Fruit fly (Drosophila melanogaster) whole organism, embryonic: ENCODE results near the gene scat.
A peak's percentile ranks its signal among the peaks of the same experiment; 100 is the strongest.

Source experiments
- ATbp ChIP-seq: fragments of 200-800 bp; sonication (Bioruptor generic); optimal IDR thresholded peaks from 2 replicates; lab custom pipeline; 2017; ENCODE audit warnings: missing biosample characterization, mild to moderate bottlenecking, missing genetic modification characterization, missing genetic modification reagents
- Antp ChIP-seq: fragments of 200-800 bp; sonication (Bioruptor generic); optimal IDR thresholded peaks from 3 replicates; lab custom pipeline; 2016; ENCODE audit warnings: missing biosample characterization, missing genetic modification characterization
- Asciz ChIP-seq: fragments of 200-800 bp; sonication (Bioruptor generic); optimal IDR thresholded peaks from 2 replicates; lab custom pipeline; 2017; ENCODE audit warnings: missing biosample characterization, mild to moderate bottlenecking, missing genetic modification characterization, missing genetic modification reagents
- B-H1 ChIP-seq: fragments of 200-800 bp; sonication (Bioruptor generic); IDR thresholded peaks from 3 replicates; pipeline ENCODE4 v1.3.6; 2022; ENCODE audit warnings: missing biosample characterization, missing genetic modification characterization
- Bgb ChIP-seq: fragments of 200-800 bp; sonication (Bioruptor generic); IDR thresholded peaks from 2 replicates; pipeline ENCODE4 v1.3.6; 2022; ENCODE audit warnings: missing biosample characterization, missing genetic modification characterization; ENCODE audit not compliant: partially characterized antibody
- CG12391 ChIP-seq: fragments of 200-800 bp; sonication (Bioruptor generic); optimal IDR thresholded peaks from 3 replicates; lab custom pipeline; 2018; ENCODE audit warnings: missing biosample characterization, mild to moderate bottlenecking, missing genetic modification characterization, moderate library complexity
- CG12769 ChIP-seq: fragments of 200-800 bp; sonication (Bioruptor generic); optimal IDR thresholded peaks from 2 replicates; lab custom pipeline; 2019; ENCODE audit warnings: missing biosample characterization, mild to moderate bottlenecking, missing genetic modification characterization, moderate library complexity
- CG13287 ChIP-seq: fragments of 200-800 bp; sonication (Bioruptor generic); IDR thresholded peaks from 2 replicates; pipeline ENCODE4 v1.3.6; 2022; ENCODE audit warnings: missing biosample characterization, missing genetic modification characterization; ENCODE audit not compliant: partially characterized antibody
- CG14860 ChIP-seq: fragments of 200-800 bp; sonication (Bioruptor generic); IDR thresholded peaks from 3 replicates; pipeline ENCODE4 v1.3.6; 2022; ENCODE audit warnings: missing biosample characterization, missing genetic modification characterization; ENCODE audit not compliant: partially characterized antibody
- CG14965 ChIP-seq: fragments of 200-800 bp; sonication (Bioruptor generic); optimal IDR thresholded peaks from 2 replicates; lab custom pipeline; 2016; ENCODE audit warnings: missing biosample characterization, missing genetic modification characterization, borderline replicate concordance
- CG15514 ChIP-seq: fragments of 200-800 bp; sonication (Bioruptor generic); optimal IDR thresholded peaks from 3 replicates; lab custom pipeline; 2017; ENCODE audit warnings: missing biosample characterization, missing genetic modification characterization, mild to moderate bottlenecking, moderate library complexity, missing genetic modification reagents
- CG3065 ChIP-seq: fragments of 200-800 bp; sonication (Bioruptor generic); optimal IDR thresholded peaks from 2 replicates; lab custom pipeline; 2016; ENCODE audit warnings: missing biosample characterization, missing genetic modification characterization
- CG31224 ChIP-seq: fragments of 200-800 bp; sonication (Bioruptor generic); IDR thresholded peaks from 2 replicates; pipeline ENCODE4 v1.3.6; 2022; ENCODE audit warnings: missing biosample characterization, missing genetic modification characterization
- CG31388 ChIP-seq: fragments of 200-800 bp; sonication (Bioruptor generic); optimal IDR thresholded peaks from 2 replicates; lab custom pipeline; 2016; ENCODE audit warnings: missing biosample characterization, missing genetic modification characterization
- CG4360 ChIP-seq: fragments of 200-800 bp; sonication (Bioruptor generic); IDR thresholded peaks from 2 replicates; pipeline ENCODE4 v1.3.6; 2022; ENCODE audit warnings: missing biosample characterization, missing genetic modification characterization
- CG4404 ChIP-seq: fragments of 200-800 bp; sonication (Bioruptor generic); IDR thresholded peaks from 2 replicates; pipeline ENCODE4 v1.3.6; 2022; ENCODE audit warnings: missing biosample characterization, missing genetic modification characterization
- CG6175 ChIP-seq: fragments of 200-800 bp; sonication (Bioruptor generic); IDR thresholded peaks from 3 replicates; pipeline ENCODE4 v1.3.6; 2022; ENCODE audit warnings: missing biosample characterization, missing genetic modification characterization
- CG6791 ChIP-seq: fragments of 200-800 bp; sonication (Bioruptor generic); IDR thresholded peaks from 3 replicates; pipeline ENCODE4 v1.3.6; 2022; ENCODE audit warnings: missing biosample characterization, missing genetic modification characterization; ENCODE audit not compliant: partially characterized antibody
- CG7372 ChIP-seq: fragments of 200-800 bp; sonication (Bioruptor generic); IDR thresholded peaks from 2 replicates; pipeline ENCODE4 v1.3.6; 2022; ENCODE audit warnings: missing biosample characterization, missing genetic modification characterization
- CG9876 ChIP-seq: fragments of 200-800 bp; sonication (Bioruptor generic); optimal IDR thresholded peaks from 2 replicates; lab custom pipeline; 2016; ENCODE audit warnings: missing biosample characterization, missing genetic modification characterization
- CG9932 ChIP-seq: fragments of 200-800 bp; sonication (Bioruptor generic); IDR thresholded peaks from 2 replicates; pipeline ENCODE4 v1.3.6; 2022; ENCODE audit warnings: missing biosample characterization, missing genetic modification characterization
- CoRest ChIP-seq: fragments of 200-800 bp; sonication (Bioruptor generic); optimal IDR thresholded peaks from 3 replicates; lab custom pipeline; 2018; ENCODE audit warnings: missing biosample characterization, mild to moderate bottlenecking, missing genetic modification characterization, moderate library complexity
- Lhr ChIP-seq: fragments of 200-800 bp; sonication (Bioruptor generic); optimal IDR thresholded peaks from 3 replicates; lab custom pipeline; 2017; ENCODE audit warnings: mild to moderate bottlenecking, missing biosample characterization, missing genetic modification reagents, missing genetic modification characterization
- Max ChIP-seq: fragments of 200-800 bp; sonication (Bioruptor generic); optimal IDR thresholded peaks from 2 replicates; lab custom pipeline; 2016; ENCODE audit warnings: missing biosample characterization, mild to moderate bottlenecking, missing genetic modification characterization
- Neu2 ChIP-seq: fragments of 200-800 bp; sonication (Bioruptor generic); optimal IDR thresholded peaks from 3 replicates; lab custom pipeline; 2016; ENCODE audit warnings: missing biosample characterization, missing genetic modification characterization, borderline replicate concordance
- Spps ChIP-seq: fragments of 200-800 bp; sonication (Bioruptor generic); optimal IDR thresholded peaks from 2 replicates; lab custom pipeline; 2018; ENCODE audit warnings: missing biosample characterization, mild to moderate bottlenecking, missing genetic modification characterization
- Trl ChIP-seq, 3 experiments: fragments of >200 bp in 2 of 3; fragments of 200-800 bp in 1 of 3; sonication (Bioruptor generic) in 1 of 3; optimal IDR thresholded peaks; 2 replicates in 1 of 3; 3 replicates in 2 of 3; lab custom pipeline; 2016 to 2017; ENCODE audit warnings: missing biosample characterization in 1 of 3, missing genetic modification characterization in 1 of 3
- ab ChIP-seq: fragments of 200-800 bp; sonication (Bioruptor generic); optimal IDR thresholded peaks from 2 replicates; lab custom pipeline; 2016; ENCODE audit warnings: missing biosample characterization, missing genetic modification characterization
- da ChIP-seq: fragments of 200-800 bp; sonication (Bioruptor generic); optimal IDR thresholded peaks from 2 replicates; lab custom pipeline; 2016; ENCODE audit warnings: missing biosample characterization, missing genetic modification characterization
- dan ChIP-seq: fragments of 200-800 bp; sonication (Bioruptor generic); IDR thresholded peaks from 2 replicates; pipeline ENCODE4 v1.3.6; 2022; ENCODE audit warnings: missing biosample characterization, missing genetic modification characterization
- danr ChIP-seq: fragments of 200-800 bp; sonication (Bioruptor generic); IDR thresholded peaks from 2 replicates; pipeline ENCODE4 v1.3.6; 2022; ENCODE audit warnings: missing biosample characterization, missing genetic modification characterization
- dpn ChIP-seq, 2 experiments: fragments of 200-800 bp; sonication (Bioruptor generic); optimal IDR thresholded peaks; 3 replicates each; lab custom pipeline; 2016; ENCODE audit warnings: missing biosample characterization in 2 of 2, missing genetic modification characterization in 2 of 2
- emc ChIP-seq: fragments of 200-800 bp; sonication (Bioruptor generic); optimal IDR thresholded peaks from 2 replicates; lab custom pipeline; 2016; ENCODE audit warnings: missing biosample characterization, missing genetic modification characterization
- fd3F ChIP-seq: fragments of 200-800 bp; sonication (Bioruptor generic); optimal IDR thresholded peaks from 2 replicates; lab custom pipeline; 2018; ENCODE audit warnings: missing biosample characterization, mild to moderate bottlenecking, missing genetic modification characterization, moderate library complexity
- fd64A ChIP-seq: fragments of 200-800 bp; sonication (Bioruptor generic); optimal IDR thresholded peaks from 3 replicates; lab custom pipeline; 2018; ENCODE audit warnings: missing biosample characterization, mild to moderate bottlenecking, missing genetic modification characterization
- fd96Cb ChIP-seq: fragments of 200-800 bp; sonication (Bioruptor generic); optimal IDR thresholded peaks from 2 replicates; lab custom pipeline; 2018; ENCODE audit warnings: missing biosample characterization, mild to moderate bottlenecking, missing genetic modification characterization, moderate library complexity
- hbn ChIP-seq: fragments of 200-800 bp; sonication (Bioruptor generic); IDR thresholded peaks from 2 replicates; pipeline ENCODE4 v1.3.6; 2022; ENCODE audit warnings: missing biosample characterization, missing genetic modification characterization; ENCODE audit not compliant: partially characterized antibody
- kay ChIP-seq: fragments of 200-800 bp; sonication (Bioruptor generic); optimal IDR thresholded peaks from 2 replicates; lab custom pipeline; 2016; ENCODE audit warnings: missing biosample characterization, missing genetic modification characterization
- ken ChIP-seq: fragments of 200-800 bp; sonication (Bioruptor generic); IDR thresholded peaks from 3 replicates; pipeline ENCODE4 v1.3.6; 2022; ENCODE audit warnings: missing biosample characterization, missing genetic modification characterization
- lmd ChIP-seq: fragments of 200-800 bp; sonication (Bioruptor generic); IDR thresholded peaks from 2 replicates; pipeline ENCODE4 v1.3.6; 2022; ENCODE audit warnings: missing biosample characterization, missing genetic modification characterization
- luna ChIP-seq: fragments of 200-800 bp; sonication (Bioruptor generic); optimal IDR thresholded peaks from 2 replicates; lab custom pipeline; 2016; ENCODE audit warnings: missing biosample characterization, missing genetic modification characterization
- maf-S ChIP-seq: fragments of 200-800 bp; sonication (Bioruptor generic); optimal IDR thresholded peaks from 2 replicates; lab custom pipeline; 2016; ENCODE audit warnings: missing biosample characterization, missing genetic modification characterization
- mirr ChIP-seq: fragments of 200-800 bp; sonication (Bioruptor generic); optimal IDR thresholded peaks from 3 replicates; lab custom pipeline; 2018; ENCODE audit warnings: missing biosample characterization, mild to moderate bottlenecking, missing genetic modification characterization
- odd ChIP-seq: fragments of 200-800 bp; sonication (Bioruptor generic); optimal IDR thresholded peaks from 2 replicates; lab custom pipeline; 2017; ENCODE audit warnings: missing biosample characterization, mild to moderate bottlenecking, missing genetic modification characterization
- pan ChIP-seq, 4 experiments: fragments of >200 bp in 3 of 4; fragments of 200-800 bp in 1 of 4; sonication (Bioruptor generic) in 1 of 4; optimal IDR thresholded peaks in 3 of 4; IDR thresholded peaks in 1 of 4; 2 replicates each; pipeline versions ENCODE4 v1.3.6 to Lab custom; 2017 to 2022; ENCODE audit warnings: missing biosample characterization in 2 of 4, missing genetic modification characterization in 2 of 4, mixed read lengths in 1 of 4
- schlank ChIP-seq: fragments of 200-800 bp; sonication (Bioruptor generic); optimal IDR thresholded peaks from 2 replicates; lab custom pipeline; 2018; ENCODE audit warnings: missing biosample characterization, mild to moderate bottlenecking, missing genetic modification characterization
- sd ChIP-seq: fragments of 200-800 bp; sonication (Bioruptor generic); optimal IDR thresholded peaks from 3 replicates; lab custom pipeline; 2018; ENCODE audit warnings: missing biosample characterization, mild to moderate bottlenecking, missing genetic modification characterization, moderate library complexity
- slbo ChIP-seq: fragments of 200-800 bp; sonication (Bioruptor generic); IDR thresholded peaks from 2 replicates; pipeline ENCODE4 v1.3.6; 2022; ENCODE audit warnings: missing biosample characterization, missing genetic modification characterization
- tgo ChIP-seq: fragments of 200-800 bp; sonication (Bioruptor generic); IDR thresholded peaks from 3 replicates; pipeline ENCODE4 v1.3.6; 2022; ENCODE audit warnings: missing biosample characterization, missing genetic modification characterization
- trh ChIP-seq: fragments of 200-800 bp; sonication (Bioruptor generic); optimal IDR thresholded peaks from 2 replicates; lab custom pipeline; 2016; ENCODE audit warnings: missing biosample characterization, missing genetic modification characterization

Gene scat

dm6 chr2L:9387240-9387672 lies 43.9 kb upstream of the scat start, which contains the start of gene Aldh (continued):
- no peak for TF ChIP-seq CG6791
- no peak for TF ChIP-seq hbn (GFP tag; lab: Robert Waterston, UW)
- no peak for TF ChIP-seq CG12391 (tag; lab: Kevin White, UChicago)
- TF ChIP-seq Asciz (GFP tag; lab: Kevin White, UChicago) = no peak
- TF ChIP-seq danr (GFP tag; lab: Robert Waterston, UW) = no peak
- TF ChIP-seq CG9932 = peak; percentile 75
- no peak for TF ChIP-seq maf-S (GFP tag; lab: Kevin White, UChicago)
- TF ChIP-seq luna (GFP tag; lab: Kevin White, UChicago) = no peak
- peak; percentile 33 for TF ChIP-seq CG15514 (GFP tag; lab: Kevin White, UChicago)
- TF ChIP-seq ab (GFP tag; lab: Kevin White, UChicago) = no peak
- TF ChIP-seq CG4404 (GFP tag; lab: Robert Waterston, UW) = no peak
- TF ChIP-seq mirr (GFP tag; lab: Kevin White, UChicago) = no peak
- TF ChIP-seq dpn (GFP tag; optimal IDR thresholded peaks at IDR 0.05; lab: Kevin White, UChicago) = no peak
- no peak for TF ChIP-seq emc (GFP tag; lab: Kevin White, UChicago)
- TF ChIP-seq fd96Cb (tag; lab: Kevin White, UChicago) = no peak
- no peak for TF ChIP-seq sd (tag; lab: Kevin White, UChicago)
- TF ChIP-seq CoRest (tag; lab: Kevin White, UChicago) = peak; percentile 58
- TF ChIP-seq pan (optimal IDR thresholded peaks at IDR 0.05; lab: Kevin White, UChicago) = no peak
- no peak for TF ChIP-seq pan (GFP tag; optimal IDR thresholded peaks at IDR 0.05 in 1 of 2, IDR thresholded peaks at IDR 0.05 in 1 of 2)
- TF ChIP-seq CG7372 (GFP tag; lab: Robert Waterston, UW) = peak; percentile 20; the same call in 1 of the 2 replicates
- no peak for TF ChIP-seq Spps (tag; lab: Kevin White, UChicago)
- no peak for TF ChIP-seq Antp
- TF ChIP-seq CG13287 (GFP tag; lab: Robert Waterston, UW) = no peak
- TF ChIP-seq Max (GFP tag; lab: Kevin White, UChicago) = no peak
- TF ChIP-seq lmd (GFP tag; lab: Robert Waterston, UW) = peak; percentile 52; the same call in 1 of the 2 replicates
- no peak for TF ChIP-seq dan
- TF ChIP-seq CG6175 (GFP tag; lab: Robert Waterston, UW) = 0 out of 3 replicates have a peak, but pooled peaks have one; percentile 34
- no peak for TF ChIP-seq CG14965
- TF ChIP-seq schlank (tag; lab: Kevin White, UChicago) = no peak
- TF ChIP-seq CG12769 (tag; lab: Kevin White, UChicago) = no peak
- peak; percentile 72 for TF ChIP-seq slbo
- TF ChIP-seq da = no peak
- no peak for TF ChIP-seq trh
- no peak for TF ChIP-seq ken (GFP tag; lab: Robert Waterston, UW)
- TF ChIP-seq Lhr = no peak
- no peak for TF ChIP-seq CG4360 (GFP tag; lab: Robert Waterston, UW)
- TF ChIP-seq B-H1 (GFP tag; lab: Robert Waterston, UW) = no peak
- TF ChIP-seq Trl (optimal IDR thresholded peaks at IDR 0.05; lab: Kevin White, UChicago) = no peak
- no peak for TF ChIP-seq Trl (GFP tag; optimal IDR thresholded peaks at IDR 0.05; lab: Kevin White, UChicago)
- no peak for TF ChIP-seq Neu2 (GFP tag; lab: Kevin White, UChicago)
- TF ChIP-seq odd (GFP tag; lab: Kevin White, UChicago) = peak; percentile 24
- TF ChIP-seq Bgb = no peak
- TF ChIP-seq ATbp (GFP tag; lab: Kevin White, UChicago) = no peak
- peak; percentile 41 for TF ChIP-seq CG31224 (GFP tag; lab: Robert Waterston, UW)
- TF ChIP-seq kay = no peak
- no peak for TF ChIP-seq CG9876 (GFP tag; lab: Kevin White, UChicago)
- no peak for TF ChIP-seq CG14860 (GFP tag; lab: Robert Waterston, UW)
- TF ChIP-seq fd3F (GFP tag; lab: Kevin White, UChicago) = peak; percentile 32
- TF ChIP-seq CG31388 (GFP tag; lab: Kevin White, UChicago) = no peak
- no peak for TF ChIP-seq CG3065
- no peak for TF ChIP-seq tgo (GFP tag; lab: Robert Waterston, UW)
- no peak for TF ChIP-seq fd64A (GFP tag; lab: Kevin White, UChicago)
